Worm (Caenorhabditis elegans) whole organism, early embryonic: Measurements from ENCODE around the gene fbxb-65.

Experiments used
- F13C5.2 ChIP-seq: sonication (generic microtip); optimal IDR thresholded peaks from 2 replicates; lab custom pipeline; 2017; ENCODE audit warnings: mild to moderate bottlenecking, missing genetic modification characterization, inconsistent platforms, missing compliant biosample characterization
- ama-1 ChIP-seq: fragments of 150-350 bp; optimal IDR thresholded peaks from 2 replicates; lab custom pipeline; 2014
- ceh-13 ChIP-seq: fragments of 200-800 bp; sonication (Bioruptor generic); optimal IDR thresholded peaks from 2 replicates; lab custom pipeline; 2018; ENCODE audit warnings: mild to moderate bottlenecking, missing genetic modification characterization, missing compliant biosample characterization
- ceh-36 ChIP-seq: sonication (generic microtip); optimal IDR thresholded peaks from 2 replicates; lab custom pipeline; 2016; ENCODE audit warnings: missing genetic modification characterization, inconsistent platforms, missing compliant biosample characterization
- flt-1 ChIP-seq: fragments of 200-800 bp; sonication (Bioruptor generic); IDR thresholded peaks from 2 replicates; pipeline ENCODE4 v1.3.6; 2022; ENCODE audit warnings: missing genetic modification characterization, missing compliant biosample characterization
- hnd-1 ChIP-seq: sonication (generic microtip); optimal IDR thresholded peaks from 2 replicates; lab custom pipeline; 2016; ENCODE audit warnings: missing genetic modification characterization, missing compliant biosample characterization
- scrt-1 ChIP-seq: fragments of 200-800 bp; sonication (Bioruptor generic); IDR thresholded peaks from 2 replicates; pipeline ENCODE4 v1.3.6; 2022; ENCODE audit warnings: missing genetic modification characterization, missing compliant biosample characterization

DNA sequence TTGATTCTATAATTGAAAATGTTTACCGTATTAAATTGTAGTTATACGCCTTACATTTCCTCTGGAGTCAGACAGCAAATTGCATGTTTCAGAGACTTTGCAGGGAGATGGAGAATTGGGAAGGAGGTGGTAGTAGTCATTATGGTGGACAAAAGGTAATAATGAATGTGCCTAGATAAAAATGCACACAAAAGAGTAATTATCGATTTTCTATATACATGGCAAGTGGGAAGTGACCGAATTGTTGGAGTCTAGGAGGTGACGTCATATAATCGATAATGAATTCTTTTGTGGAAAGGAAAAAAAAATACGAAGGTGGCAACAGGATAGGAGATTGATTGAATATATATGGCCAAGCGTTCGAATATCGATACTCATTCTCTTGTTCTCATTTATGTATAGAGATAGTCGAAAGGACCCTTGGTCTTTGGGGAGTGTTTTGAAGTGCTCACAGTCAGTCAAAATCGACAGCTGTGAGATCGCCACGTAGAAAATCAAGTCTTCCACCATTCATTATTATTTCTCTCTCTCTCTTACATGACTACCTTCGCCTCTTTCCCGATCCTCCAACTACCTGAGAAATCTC is 25.7 kb upstream of the fbxb-65 start, which contains the start of the genes fbxb-63 and fbxb-61:
- TF ChIP-seq ama-1 (lab: Kevin White, UChicago) (no peak), flt-1 (GFP tag; lab: Robert Waterston, UW) (no peak), ceh-36 (no peak), ceh-13 (GFP tag; lab: Kevin White, UChicago) (no peak), scrt-1 (GFP tag; lab: Robert Waterston, UW) (no peak), hnd-1 (tag; lab: Kevin White, UChicago) (no peak), F13C5.2 (tag; lab: Kevin White, UChicago) (no peak)
